Worm (Caenorhabditis elegans) whole organism, L1 larva: ENCODE results near the gene acdh-2.
A peak's percentile ranks its signal among the peaks of the same experiment; 100 is the strongest.

ENCODE experiments used
- C04F5.9 ChIP-seq: sonication (generic microtip); optimal IDR thresholded peaks from 2 replicates; lab custom pipeline; 2016; ENCODE audit warnings: missing genetic modification characterization, missing compliant biosample characterization
- C16A3.4 ChIP-seq: fragments of 150-350 bp; optimal IDR thresholded peaks from 2 replicates; lab custom pipeline; 2014; ENCODE audit warnings: missing biosample characterization, missing genetic modification characterization
- aha-1 ChIP-seq: fragments of 150-350 bp; optimal IDR thresholded peaks from 2 replicates; lab custom pipeline; 2014; ENCODE audit warnings: missing biosample characterization, missing genetic modification characterization
- aly-2 ChIP-seq: fragments of 150-350 bp; optimal IDR thresholded peaks from 2 replicates; lab custom pipeline; 2014; ENCODE audit warnings: missing biosample characterization, missing genetic modification characterization
- ama-1 ChIP-seq: fragments of 150-350 bp; optimal IDR thresholded peaks from 2 replicates; lab custom pipeline; 2014
- blmp-1 ChIP-seq: fragments of 150-350 bp; optimal IDR thresholded peaks from 2 replicates; lab custom pipeline; 2014; ENCODE audit warnings: missing biosample characterization, missing genetic modification characterization
- ceh-63 ChIP-seq: fragments of 200-800 bp; sonication (Bioruptor generic); optimal IDR thresholded peaks from 2 replicates; lab custom pipeline; 2018; ENCODE audit warnings: mild to moderate bottlenecking, missing genetic modification characterization, missing compliant biosample characterization
- ceh-8 ChIP-seq: fragments of 200-800 bp; sonication (Bioruptor generic); optimal IDR thresholded peaks from 2 replicates; lab custom pipeline; 2018; ENCODE audit warnings: mild to moderate bottlenecking, missing genetic modification characterization, moderate library complexity, missing compliant biosample characterization
- dpl-1 ChIP-seq, 3 experiments: fragments of 150-350 bp in 2 of 3; sonication (generic microtip) in 1 of 3; optimal IDR thresholded peaks; 2 replicates each; lab custom pipeline; 2014 to 2017; ENCODE audit warnings: missing biosample characterization in 3 of 3, missing genetic modification characterization in 3 of 3, missing genetic modification reagents in 3 of 3
- dsc-1 ChIP-seq: sonication (generic microtip); optimal IDR thresholded peaks from 2 replicates; lab custom pipeline; 2016; ENCODE audit warnings: mild to moderate bottlenecking, missing genetic modification characterization, missing compliant biosample characterization
- efl-1 ChIP-seq, 4 experiments: fragments of 150-350 bp; optimal IDR thresholded peaks in 3 of 4; peaks in 1 of 4; 1 replicate in 1 of 4; 2 replicates in 3 of 4; lab custom pipeline; 2014; ENCODE audit warnings: missing biosample characterization in 2 of 4, missing genetic modification characterization in 2 of 4, missing genetic modification reagents in 2 of 4
- egl-13 ChIP-seq: sonication (generic microtip); optimal IDR thresholded peaks from 2 replicates; lab custom pipeline; 2016; ENCODE audit warnings: missing genotype, missing genetic modification reagents, missing genetic modification characterization, missing compliant biosample characterization
- elt-2 ChIP-seq: sonication (generic microtip); optimal IDR thresholded peaks from 2 replicates; lab custom pipeline; 2016; ENCODE audit warnings: missing genetic modification characterization, mild to moderate bottlenecking, inconsistent platforms, missing compliant biosample characterization, missing genetic modification reagents
- elt-3 ChIP-seq, 6 experiments: fragments of 150-350 bp in 1 of 6; sonication (generic microtip); optimal IDR thresholded peaks; 2 replicates each; lab custom pipeline; 2017 to 2018; ENCODE audit warnings: missing biosample characterization in 6 of 6, missing genetic modification characterization in 6 of 6, inconsistent platforms in 1 of 6
- ets-5 ChIP-seq: fragments of 200-800 bp; sonication (Bioruptor generic); IDR thresholded peaks from 2 replicates; pipeline ENCODE4 v1.3.6; 2022; ENCODE audit warnings: missing genetic modification characterization, missing compliant biosample characterization
- fkh-8 ChIP-seq: sonication (generic microtip); optimal IDR thresholded peaks from 2 replicates; lab custom pipeline; 2016; ENCODE audit warnings: mild to moderate bottlenecking, missing genetic modification characterization, missing compliant biosample characterization
- hpl-2 ChIP-seq: fragments of 150-350 bp; optimal IDR thresholded peaks from 2 replicates; lab custom pipeline; 2014; ENCODE audit warnings: missing biosample characterization, missing genetic modification reagents, missing genetic modification characterization
- irx-1 ChIP-seq: sonication (generic microtip); optimal IDR thresholded peaks from 2 replicates; lab custom pipeline; 2016; ENCODE audit warnings: missing genetic modification characterization, missing compliant biosample characterization
- isw-1 ChIP-seq: fragments of 200-800 bp; sonication (Bioruptor generic); IDR thresholded peaks from 2 replicates; pipeline ENCODE4 v1.3.6; 2022; ENCODE audit warnings: missing genetic modification characterization, missing compliant biosample characterization
- lin-13 ChIP-seq: fragments of 150-350 bp; optimal IDR thresholded peaks from 2 replicates; lab custom pipeline; 2014; ENCODE audit warnings: missing biosample characterization, missing genetic modification reagents, missing genetic modification characterization
- lin-14 ChIP-seq: fragments of 200-800 bp; sonication (Bioruptor generic); optimal IDR thresholded peaks from 2 replicates; lab custom pipeline; 2018; ENCODE audit warnings: mild to moderate bottlenecking, missing genetic modification characterization, moderate library complexity, missing compliant biosample characterization
- lin-35 ChIP-seq, 2 experiments: fragments of 150-350 bp; optimal IDR thresholded peaks; 2 replicates each; lab custom pipeline; 2014; ENCODE audit warnings: missing biosample characterization in 2 of 2, missing genetic modification characterization in 2 of 2, missing genetic modification reagents in 2 of 2
- lsy-2 ChIP-seq, 2 experiments: fragments of 150-350 bp; optimal IDR thresholded peaks; 2 replicates each; lab custom pipeline; 2014; ENCODE audit warnings: missing biosample characterization in 2 of 2, missing genetic modification characterization in 2 of 2
- mep-1 ChIP-seq: fragments of 150-350 bp; optimal IDR thresholded peaks from 2 replicates; lab custom pipeline; 2014; ENCODE audit warnings: missing biosample characterization, missing genetic modification characterization
- nhr-12 ChIP-seq: sonication (generic microtip); optimal IDR thresholded peaks from 2 replicates; lab custom pipeline; 2017; ENCODE audit warnings: missing biosample characterization, missing genetic modification characterization
- nhr-19 ChIP-seq: fragments of 200-800 bp; sonication (Bioruptor generic); conservative IDR thresholded peaks from 2 replicates; pipeline ENCODE4 v1.3.6; 2022; ENCODE audit warnings: missing genetic modification characterization, missing compliant biosample characterization
- nhr-20 ChIP-seq: sonication (generic microtip); optimal IDR thresholded peaks from 2 replicates; lab custom pipeline; 2016; ENCODE audit warnings: mild to moderate bottlenecking, missing genetic modification characterization, missing compliant biosample characterization
- nhr-28 ChIP-seq: fragments of 150-350 bp; optimal IDR thresholded peaks from 2 replicates; lab custom pipeline; 2014; ENCODE audit warnings: missing biosample characterization, missing genetic modification characterization
- nhr-47 ChIP-seq: sonication (generic microtip); optimal IDR thresholded peaks from 2 replicates; lab custom pipeline; 2016; ENCODE audit warnings: mild to moderate bottlenecking, missing genetic modification characterization, moderate library complexity, missing compliant biosample characterization
- nhr-76 ChIP-seq: sonication (generic microtip); optimal IDR thresholded peaks from 2 replicates; lab custom pipeline; 2017; ENCODE audit warnings: missing biosample characterization, missing genetic modification characterization
- nhr-77 ChIP-seq: fragments of 150-350 bp; optimal IDR thresholded peaks from 2 replicates; lab custom pipeline; 2014; ENCODE audit warnings: missing biosample characterization, missing genetic modification characterization
- nhr-84 ChIP-seq: sonication (generic microtip); optimal IDR thresholded peaks from 2 replicates; lab custom pipeline; 2017; ENCODE audit warnings: missing biosample characterization, missing genetic modification characterization
- nhr-85 ChIP-seq: sonication (generic microtip); peaks from one replicate; lab custom pipeline; 2016; ENCODE audit warnings: missing genetic modification characterization, inconsistent platforms, missing compliant biosample characterization
- pag-3 ChIP-seq: sonication (generic microtip); optimal IDR thresholded peaks from 2 replicates; lab custom pipeline; 2017; ENCODE audit warnings: missing genetic modification characterization, mild to moderate bottlenecking, missing compliant biosample characterization, antibody characterized with exemption, borderline replicate concordance; ENCODE audit not compliant: insufficient read depth
- pqm-1 ChIP-seq: sonication (generic microtip); optimal IDR thresholded peaks from 3 replicates; lab custom pipeline; 2017; ENCODE audit warnings: missing biosample characterization, missing genetic modification characterization
- skn-1 ChIP-seq: fragments of 150-350 bp; optimal IDR thresholded peaks from 2 replicates; lab custom pipeline; 2014; ENCODE audit warnings: missing biosample characterization, missing genetic modification characterization
- unc-30 ChIP-seq: sonication (generic microtip); optimal IDR thresholded peaks from 2 replicates; lab custom pipeline; 2017; ENCODE audit warnings: missing biosample characterization, missing genetic modification characterization
- unc-62 ChIP-seq: fragments of 150-350 bp; optimal IDR thresholded peaks from 2 replicates; lab custom pipeline; 2014; ENCODE audit warnings: missing biosample characterization, missing genetic modification reagents, missing genetic modification characterization
- zag-1 ChIP-seq: fragments of 150-350 bp; optimal IDR thresholded peaks from 2 replicates; lab custom pipeline; 2014; ENCODE audit warnings: missing biosample characterization, missing genetic modification characterization

The acdh-2 gene

ce11 chrII:5500470-5500869 is 46.8 kb downstream of the acdh-2 start, which contains the start of gene fzy-1:
Gene fzy-1 (plus strand): TSS chrII:5500770.
- TF ChIP-seq fkh-8 (tag; lab: Kevin White, UChicago) (no peak), C16A3.4 (tag; lab: Kevin White, UChicago) (no peak), irx-1 (tag; lab: Kevin White, UChicago) (no peak), ceh-8 (GFP tag; lab: Kevin White, UChicago) (no peak), ets-5 (GFP tag; lab: Robert Waterston, UW) (no peak), skn-1 (no peak), nhr-47 (tag; lab: Kevin White, UChicago) (no peak)

ce11 chrII:5498156-5498739 is 49.0 kb downstream of the acdh-2 start, which contains the start of the genes suex-1 and F12A10.9:
Gene suex-1 (minus strand): TSS chrII:5498256.
Gene F12A10.9 (plus strand): TSS chrII:5498689.
- TF ChIP-seq aly-2: no peak

ce11 chrII:5497541-5497940 is 49.8 kb downstream of the acdh-2 start:
- TF ChIP-seq unc-62 (GFP tag; lab: Kevin White, UChicago) (no peak), nhr-28 (no peak), nhr-76 (tag; lab: Kevin White, UChicago) (no peak), nhr-85 (tag; lab: Kevin White, UChicago) (peak; percentile 26)

ce11 chrII:5496375-5496774 is 50.9 kb downstream of the acdh-2 start, which contains the start of gene F12A10.1:
Gene F12A10.1 (plus strand): TSS chrII:5496540.
- no peak for TF ChIP-seq nhr-19 (GFP tag; lab: Robert Waterston, UW)
- TF ChIP-seq hpl-2: no peak
- no peak for TF ChIP-seq egl-13 (tag; lab: Kevin White, UChicago)
- no peak for TF ChIP-seq lin-13
- no peak for TF ChIP-seq nhr-12 (tag; lab: Kevin White, UChicago)
- TF ChIP-seq ceh-8 (GFP tag; lab: Kevin White, UChicago): no peak
- TF ChIP-seq zag-1 (tag; lab: Kevin White, UChicago): no peak
- no peak for TF ChIP-seq dpl-1 (GFP tag; optimal IDR thresholded peaks at IDR 0.05; lab: Kevin White, UChicago)
- TF ChIP-seq isw-1 (GFP tag; lab: Robert Waterston, UW): no peak
- no peak for TF ChIP-seq dsc-1 (tag; lab: Kevin White, UChicago)
- TF ChIP-seq ama-1 (lab: Kevin White, UChicago): no peak
- peak; percentile 43 for TF ChIP-seq lin-14 (GFP tag; lab: Kevin White, UChicago)
- TF ChIP-seq nhr-77 (tag; lab: Kevin White, UChicago): no peak
- TF ChIP-seq nhr-20 (tag; lab: Kevin White, UChicago): peak; percentile 52
- TF ChIP-seq elt-3 (tag; optimal IDR thresholded peaks at IDR 0.05; lab: Kevin White, UChicago): peak in 2 of 6 experiments; percentile 1 to 62
- no peak for TF ChIP-seq C04F5.9
- TF ChIP-seq lsy-2 (tag; optimal IDR thresholded peaks at IDR 0.05; lab: Kevin White, UChicago): no peak
- TF ChIP-seq nhr-84 (tag; lab: Kevin White, UChicago): no peak
- no peak for TF ChIP-seq aly-2
- TF ChIP-seq pqm-1: no peak
- TF ChIP-seq mep-1 (tag; lab: Kevin White, UChicago): no peak
- no peak for TF ChIP-seq aha-1
- TF ChIP-seq irx-1 (tag; lab: Kevin White, UChicago): no peak
- TF ChIP-seq pag-3 (tag; lab: Kevin White, UChicago): no peak
- peak; percentile 6 for TF ChIP-seq blmp-1
- TF ChIP-seq unc-62 (GFP tag; lab: Kevin White, UChicago): no peak
- TF ChIP-seq efl-1 (optimal IDR thresholded peaks at IDR 0.05; lab: Kevin White, UChicago): no peak
- no peak for TF ChIP-seq efl-1 (GFP tag; optimal IDR thresholded peaks at IDR 0.05 in 1 of 2; lab: Kevin White, UChicago)
- no peak for TF ChIP-seq unc-30
- no peak for TF ChIP-seq lin-35 (GFP tag; optimal IDR thresholded peaks at IDR 0.05; lab: Kevin White, UChicago)
- no peak for TF ChIP-seq ceh-63 (GFP tag; lab: Kevin White, UChicago)
- TF ChIP-seq elt-2 (tag; lab: Kevin White, UChicago): no peak
- TF ChIP-seq nhr-85 (tag; lab: Kevin White, UChicago): peak; percentile 60
